Worm (Caenorhabditis elegans): Measurements from ENCODE around the gene C03H12.1.

C03H12.1 gene

ce11 chrX:15653196-15653595, 36.1 kb upstream of the C03H12.1 start:
- TF ChIP-seq ceh-13 (GFP tag; optimal IDR thresholded peaks at IDR 0.05): no peak
- no peak for TF ChIP-seq pes-1 (GFP tag; IDR thresholded peaks at IDR 0.05)
- no peak for TF ChIP-seq B0310.2 (tag; optimal IDR thresholded peaks at IDR 0.05)
- no peak for TF ChIP-seq hmbx-1 (tag; optimal IDR thresholded peaks at IDR 0.05)
- TF ChIP-seq aly-1 (tag; optimal IDR thresholded peaks at IDR 0.05): no peak
- no peak for TF ChIP-seq sea-1 (GFP tag; conservative IDR thresholded peaks at IDR 0.05)
- TF ChIP-seq hnd-1 (tag; optimal IDR thresholded peaks at IDR 0.05): no peak
- TF ChIP-seq tbx-11 (GFP tag; IDR thresholded peaks at IDR 0.05): no peak
- no peak for TF ChIP-seq flt-1 (GFP tag; IDR thresholded peaks at IDR 0.05)
- no peak for TF ChIP-seq tra-4 (tag; optimal IDR thresholded peaks at IDR 0.05)
- TF ChIP-seq hmg-4 (GFP tag; optimal IDR thresholded peaks at IDR 0.05): no peak
- no peak for TF ChIP-seq F13C5.2 (tag; optimal IDR thresholded peaks at IDR 0.05)
- no peak for TF ChIP-seq ets-7 (tag; optimal IDR thresholded peaks at IDR 0.05)

- TF ChIP-seq flt-1 (GFP tag; IDR thresholded peaks at IDR 0.05) (no peak), tra-4 (tag; optimal IDR thresholded peaks at IDR 0.05) (no peak), ceh-36 (tag; optimal IDR thresholded peaks at IDR 0.05) (no peak), aly-1 (tag; optimal IDR thresholded peaks at IDR 0.05) (no peak), sea-1 (GFP tag; conservative IDR thresholded peaks at IDR 0.05) (no peak), hmg-4 (GFP tag; optimal IDR thresholded peaks at IDR 0.05) (no peak), pes-1 (GFP tag; IDR thresholded peaks at IDR 0.05) (no peak), B0310.2 (tag; optimal IDR thresholded peaks at IDR 0.05) (no peak), ets-7 (tag; optimal IDR thresholded peaks at IDR 0.05) (no peak), F13C5.2 (tag; optimal IDR thresholded peaks at IDR 0.05) (no peak), ceh-13 (GFP tag; optimal IDR thresholded peaks at IDR 0.05) (no peak), ama-1 (optimal IDR thresholded peaks at IDR 0.05) (no peak), hmbx-1 (tag; optimal IDR thresholded peaks at IDR 0.05) (no peak), tbx-37 (GFP tag; conservative IDR thresholded peaks at IDR 0.05) (no peak), tbx-11 (GFP tag; IDR thresholded peaks at IDR 0.05) (no peak), hnd-1 (tag; optimal IDR thresholded peaks at IDR 0.05) (no peak), scrt-1 (GFP tag; IDR thresholded peaks at IDR 0.05) (no peak)
These were observed 34.3 kb upstream of the C03H12.1 start for ce11 chrX:15654969-15655368.

- no peak for TF ChIP-seq flt-1 (GFP tag; IDR thresholded peaks at IDR 0.05)
- no peak for TF ChIP-seq hmbx-1 (tag; optimal IDR thresholded peaks at IDR 0.05)
- no peak for TF ChIP-seq ceh-13 (GFP tag; optimal IDR thresholded peaks at IDR 0.05)
- no peak for TF ChIP-seq sea-1 (GFP tag; conservative IDR thresholded peaks at IDR 0.05)
- no peak for TF ChIP-seq ama-1 (optimal IDR thresholded peaks at IDR 0.05)
- no peak for TF ChIP-seq hnd-1 (tag; optimal IDR thresholded peaks at IDR 0.05)
- no peak for TF ChIP-seq tbx-11 (GFP tag; IDR thresholded peaks at IDR 0.05)
- no peak for TF ChIP-seq hmg-4 (GFP tag; optimal IDR thresholded peaks at IDR 0.05)
- TF ChIP-seq F13C5.2 (tag; optimal IDR thresholded peaks at IDR 0.05): no peak
- TF ChIP-seq scrt-1 (GFP tag; IDR thresholded peaks at IDR 0.05): no peak
- no peak for TF ChIP-seq pes-1 (GFP tag; IDR thresholded peaks at IDR 0.05)
- no peak for TF ChIP-seq tra-4 (tag; optimal IDR thresholded peaks at IDR 0.05)
These were observed 33.6 kb upstream of the C03H12.1 start for ce11 chrX:15655623-15656022.

ce11 chrX:15657773-15658172, 31.5 kb upstream of the C03H12.1 start:
- TF ChIP-seq ama-1 (optimal IDR thresholded peaks at IDR 0.05): no peak
- no peak for TF ChIP-seq tra-4 (tag; optimal IDR thresholded peaks at IDR 0.05)
- TF ChIP-seq tbx-11 (GFP tag; IDR thresholded peaks at IDR 0.05): no peak
- TF ChIP-seq aly-1 (tag; optimal IDR thresholded peaks at IDR 0.05): no peak
- no peak for TF ChIP-seq ceh-13 (GFP tag; optimal IDR thresholded peaks at IDR 0.05)
- TF ChIP-seq hnd-1 (tag; optimal IDR thresholded peaks at IDR 0.05): no peak
- no peak for TF ChIP-seq ceh-36 (tag; optimal IDR thresholded peaks at IDR 0.05)
- TF ChIP-seq B0310.2 (tag; optimal IDR thresholded peaks at IDR 0.05): no peak
- no peak for TF ChIP-seq hmg-4 (GFP tag; optimal IDR thresholded peaks at IDR 0.05)
- no peak for TF ChIP-seq sea-1 (GFP tag; conservative IDR thresholded peaks at IDR 0.05)
- TF ChIP-seq flt-1 (GFP tag; IDR thresholded peaks at IDR 0.05): no peak
- TF ChIP-seq ets-7 (tag; optimal IDR thresholded peaks at IDR 0.05): no peak
- no peak for TF ChIP-seq F13C5.2 (tag; optimal IDR thresholded peaks at IDR 0.05)
- TF ChIP-seq hmbx-1 (tag; optimal IDR thresholded peaks at IDR 0.05): no peak

ce11 chrX:15659561-15659960, 29.7 kb upstream of the C03H12.1 start:
- TF ChIP-seq tbx-11 (GFP tag; IDR thresholded peaks at IDR 0.05) (no peak), ceh-13 (GFP tag; optimal IDR thresholded peaks at IDR 0.05) (no peak), sea-1 (GFP tag; conservative IDR thresholded peaks at IDR 0.05) (no peak), scrt-1 (GFP tag; IDR thresholded peaks at IDR 0.05) (no peak), B0310.2 (tag; optimal IDR thresholded peaks at IDR 0.05) (no peak), flt-1 (GFP tag; IDR thresholded peaks at IDR 0.05) (no peak), tbx-37 (GFP tag; conservative IDR thresholded peaks at IDR 0.05) (no peak), ets-7 (tag; optimal IDR thresholded peaks at IDR 0.05) (no peak), hmbx-1 (tag; optimal IDR thresholded peaks at IDR 0.05) (no peak), hnd-1 (tag; optimal IDR thresholded peaks at IDR 0.05) (no peak), ama-1 (optimal IDR thresholded peaks at IDR 0.05) (no peak), ceh-36 (tag; optimal IDR thresholded peaks at IDR 0.05) (no peak), hmg-4 (GFP tag; optimal IDR thresholded peaks at IDR 0.05) (no peak), tra-4 (tag; optimal IDR thresholded peaks at IDR 0.05) (no peak), F13C5.2 (tag; optimal IDR thresholded peaks at IDR 0.05) (no peak), aly-1 (tag; optimal IDR thresholded peaks at IDR 0.05) (no peak)

ce11 chrX:15663740-15664139, 25.5 kb upstream of the C03H12.1 start:
- TF ChIP-seq F13C5.2 (tag; optimal IDR thresholded peaks at IDR 0.05) (no peak), tbx-11 (GFP tag; IDR thresholded peaks at IDR 0.05) (no peak), B0310.2 (tag; optimal IDR thresholded peaks at IDR 0.05) (no peak), pes-1 (GFP tag; IDR thresholded peaks at IDR 0.05) (no peak), hnd-1 (tag; optimal IDR thresholded peaks at IDR 0.05) (no peak), ama-1 (optimal IDR thresholded peaks at IDR 0.05) (no peak), hmbx-1 (tag; optimal IDR thresholded peaks at IDR 0.05) (no peak), hmg-4 (GFP tag; optimal IDR thresholded peaks at IDR 0.05) (no peak), ceh-36 (tag; optimal IDR thresholded peaks at IDR 0.05) (no peak), scrt-1 (GFP tag; IDR thresholded peaks at IDR 0.05) (no peak), flt-1 (GFP tag; IDR thresholded peaks at IDR 0.05) (no peak), aly-1 (tag; optimal IDR thresholded peaks at IDR 0.05) (no peak), ets-7 (tag; optimal IDR thresholded peaks at IDR 0.05) (no peak), sea-1 (GFP tag; conservative IDR thresholded peaks at IDR 0.05) (no peak), tbx-37 (GFP tag; conservative IDR thresholded peaks at IDR 0.05) (no peak), ceh-13 (GFP tag; optimal IDR thresholded peaks at IDR 0.05) (no peak)

ce11 chrX:15666169-15666811, 23.0 kb upstream of the C03H12.1 start, which contains the start of gene pcdr-1:
Gene pcdr-1 (plus strand): TSS chrX:15666761.
- no peak for TF ChIP-seq aly-1 (tag; optimal IDR thresholded peaks at IDR 0.05)

All from whole organism, early embryonic.